Worm (Caenorhabditis elegans) whole organism, young adult: ENCODE results near the gene C55C3.4.

ENCODE experiments used
- D2030.7 ChIP-seq: fragments of 200-800 bp; sonication (Bioruptor generic); IDR thresholded peaks from 2 replicates; pipeline ENCODE4 v1.3.6; 2022; ENCODE audit warnings: missing genetic modification reagents, missing genetic modification characterization, missing compliant biosample characterization
- attf-3 ChIP-seq: fragments of 200-800 bp; sonication (Bioruptor generic); conservative IDR thresholded peaks from 2 replicates; pipeline ENCODE4 v1.3.6; 2022; ENCODE audit warnings: missing genetic modification reagents, missing genetic modification characterization, missing compliant biosample characterization
- ceh-91 ChIP-seq: fragments of 200-800 bp; sonication (Bioruptor generic); IDR thresholded peaks from 2 replicates; pipeline ENCODE4 v1.3.6; 2022; ENCODE audit warnings: missing genetic modification reagents, missing genetic modification characterization, missing compliant biosample characterization
- hmg-1.2 ChIP-seq: fragments of 200-800 bp; sonication (Bioruptor generic); IDR thresholded peaks from 2 replicates; pipeline ENCODE4 v1.3.6; 2022; ENCODE audit warnings: missing genetic modification reagents, missing genetic modification characterization, missing compliant biosample characterization
- lsl-1 ChIP-seq: fragments of 200-800 bp; sonication (Bioruptor generic); optimal IDR thresholded peaks from 2 replicates; lab custom pipeline; 2018; ENCODE audit warnings: mild to moderate bottlenecking, missing genetic modification characterization, moderate library complexity, missing compliant biosample characterization
- pha-4 ChIP-seq: fragments of 150-350 bp; sonication (generic microtip); optimal IDR thresholded peaks from 2 replicates; lab custom pipeline; 2014; ENCODE audit warnings: missing biosample characterization, missing genetic modification reagents, missing genetic modification characterization
- rec-8 ChIP-seq, 2 experiments: sonication (generic microtip); optimal IDR thresholded peaks; 2 replicates each; lab custom pipeline; 2016; ENCODE audit warnings: mild to moderate bottlenecking in 2 of 2, missing genetic modification characterization in 2 of 2, missing genetic modification reagents in 2 of 2, missing genotype in 2 of 2, missing biosample characterization in 1 of 2, missing compliant biosample characterization in 1 of 2, moderate library complexity in 1 of 2
- snpc-1.1 ChIP-seq: sonication (generic microtip); optimal IDR thresholded peaks from 2 replicates; lab custom pipeline; 2017; ENCODE audit warnings: missing genetic modification characterization, mild to moderate bottlenecking, missing compliant biosample characterization, antibody characterized with exemption, moderate library complexity, missing genotype, missing genetic modification reagents; ENCODE audit not compliant: insufficient read depth
- snpc-4 ChIP-seq, 5 experiments: fragments of 150-350 bp in 1 of 5; sonication (generic microtip) in 4 of 5; optimal IDR thresholded peaks; 2 replicates each; lab custom pipeline; 2014 to 2018; ENCODE audit warnings: missing genetic modification characterization in 5 of 5, missing biosample characterization in 3 of 5, antibody characterized with exemption in 2 of 5, mild to moderate bottlenecking in 2 of 5, missing compliant biosample characterization in 2 of 5, missing genotype in 2 of 5, moderate library complexity in 2 of 5, missing genetic modification reagents in 1 of 5
- tbx-9 ChIP-seq: sonication (generic microtip); optimal IDR thresholded peaks from 2 replicates; lab custom pipeline; 2016; ENCODE audit warnings: borderline replicate concordance, missing genetic modification characterization, inconsistent platforms, missing compliant biosample characterization
- unc-62 ChIP-seq: fragments of 150-350 bp; optimal IDR thresholded peaks from 2 replicates; lab custom pipeline; 2014; ENCODE audit warnings: missing biosample characterization, missing genetic modification reagents, missing genetic modification characterization
- ztf-22 ChIP-seq: fragments of 200-800 bp; sonication (Bioruptor generic); optimal IDR thresholded peaks from 2 replicates; lab custom pipeline; 2018; ENCODE audit warnings: mild to moderate bottlenecking, missing genetic modification characterization, moderate library complexity, missing compliant biosample characterization
- ztf-26 ChIP-seq: sonication (generic microtip); optimal IDR thresholded peaks from 2 replicates; lab custom pipeline; 2017; ENCODE audit warnings: missing genetic modification characterization, missing compliant biosample characterization
- ztf-6 ChIP-seq: fragments of 200-800 bp; sonication (Bioruptor generic); IDR thresholded peaks from 2 replicates; pipeline ENCODE4 v1.3.6; 2022; ENCODE audit warnings: missing genetic modification reagents, missing genetic modification characterization, missing compliant biosample characterization

- TF ChIP-seq ceh-91 (no peak), hmg-1.2 (GFP tag; lab: Robert Waterston, UW) (no peak), attf-3 (GFP tag; lab: Robert Waterston, UW) (peak; percentile 85), ztf-6 (no peak), tbx-9 (tag; lab: Kevin White, UChicago) (no peak), snpc-1.1 (tag; lab: Kevin White, UChicago) (no peak), snpc-4 (GFP tag; optimal IDR thresholded peaks at IDR 0.05; lab: Kevin White, UChicago) (no peak), snpc-4 (tag; optimal IDR thresholded peaks at IDR 0.05; lab: Kevin White, UChicago) (no peak), unc-62 (GFP tag; lab: Kevin White, UChicago) (no peak), rec-8 (tag; optimal IDR thresholded peaks at IDR 0.05; lab: Kevin White, UChicago) (no peak), lsl-1 (no peak), pha-4 (no peak), D2030.7 (GFP tag; lab: Robert Waterston, UW) (no peak), ztf-22 (GFP tag; lab: Kevin White, UChicago) (no peak), ztf-26 (no peak)
Measured at ce11 chrIV:5703443-5703842, 25.5 kb upstream of the C55C3.4 start, which contains the start of the genes C55C3.73 and perm-5.
